Fruit fly (Drosophila melanogaster) whole organism, embryonic: ENCODE results near the gene CG5612.
A peak's percentile ranks its signal among the peaks of the same experiment; 100 is the strongest.

Experiments
- Bgb ChIP-seq: fragments of 200-800 bp; sonication (Bioruptor generic); IDR thresholded peaks from 2 replicates; pipeline ENCODE4 v1.3.6; 2022; ENCODE audit warnings: missing biosample characterization, missing genetic modification characterization; ENCODE audit not compliant: partially characterized antibody
- CG10147 ChIP-seq: fragments of 200-800 bp; sonication (Bioruptor generic); optimal IDR thresholded peaks from 2 replicates; lab custom pipeline; 2019; ENCODE audit warnings: missing biosample characterization, mild to moderate bottlenecking, missing genetic modification characterization, moderate library complexity
- CG11456 ChIP-seq: fragments of 200-800 bp; sonication (Bioruptor generic); IDR thresholded peaks from 3 replicates; pipeline ENCODE4 v1.3.6; 2022; ENCODE audit warnings: missing biosample characterization, missing genetic modification characterization
- CG13424 ChIP-seq: fragments of 200-800 bp; sonication (Bioruptor generic); optimal IDR thresholded peaks from 2 replicates; lab custom pipeline; 2019; ENCODE audit warnings: missing biosample characterization, mild to moderate bottlenecking, missing genetic modification characterization, moderate library complexity
- CG13775 ChIP-seq: fragments of 200-800 bp; sonication (Bioruptor generic); optimal IDR thresholded peaks from 3 replicates; lab custom pipeline; 2017; ENCODE audit warnings: missing biosample characterization, mild to moderate bottlenecking, missing genetic modification characterization
- CG14014 ChIP-seq: fragments of 200-800 bp; sonication (Bioruptor generic); IDR thresholded peaks from 2 replicates; pipeline ENCODE4 v1.3.6; 2022; ENCODE audit warnings: missing biosample characterization, missing genetic modification characterization
- CG14667 ChIP-seq: fragments of 200-800 bp; sonication (Bioruptor generic); IDR thresholded peaks from 2 replicates; pipeline ENCODE4 v1.3.6; 2022; ENCODE audit warnings: missing biosample characterization, missing genetic modification characterization
- CG15073 ChIP-seq: fragments of 200-800 bp; sonication (Bioruptor generic); optimal IDR thresholded peaks from 2 replicates; lab custom pipeline; 2016; ENCODE audit warnings: missing biosample characterization, missing genetic modification characterization
- CG15269 ChIP-seq: fragments of 200-800 bp; sonication (Bioruptor generic); optimal IDR thresholded peaks from 2 replicates; lab custom pipeline; 2018; ENCODE audit warnings: missing biosample characterization, mild to moderate bottlenecking, missing genetic modification characterization, moderate library complexity
- CG15601 ChIP-seq: fragments of 200-800 bp; sonication (Bioruptor generic); optimal IDR thresholded peaks from 3 replicates; lab custom pipeline; 2019; ENCODE audit warnings: missing biosample characterization, mild to moderate bottlenecking, missing genetic modification characterization, moderate library complexity
- CG17328 ChIP-seq: fragments of 200-800 bp; sonication (Bioruptor generic); IDR thresholded peaks from 2 replicates; pipeline ENCODE4 v1.3.6; 2022; ENCODE audit warnings: missing biosample characterization, missing genetic modification characterization
- CG17359 ChIP-seq: fragments of 200-800 bp; sonication (Bioruptor generic); optimal IDR thresholded peaks from 3 replicates; lab custom pipeline; 2018; ENCODE audit warnings: missing biosample characterization, mild to moderate bottlenecking, missing genetic modification characterization, moderate library complexity
- CG17802 ChIP-seq: fragments of 200-800 bp; sonication (Bioruptor generic); optimal IDR thresholded peaks from 2 replicates; lab custom pipeline; 2018; ENCODE audit warnings: missing biosample characterization, mild to moderate bottlenecking, missing genetic modification characterization, moderate library complexity
- CG17912 ChIP-seq: fragments of 200-800 bp; sonication (Bioruptor generic); optimal IDR thresholded peaks from 2 replicates; lab custom pipeline; 2018; ENCODE audit warnings: missing biosample characterization, mild to moderate bottlenecking, missing genetic modification characterization
- CG18262 ChIP-seq: fragments of 200-800 bp; optimal IDR thresholded peaks from 3 replicates; lab custom pipeline; 2019; ENCODE audit warnings: missing biosample characterization, mild to moderate bottlenecking, missing genetic modification characterization, moderate library complexity
- CG18599 ChIP-seq: fragments of 200-800 bp; sonication (Bioruptor generic); optimal IDR thresholded peaks from 3 replicates; lab custom pipeline; 2017; ENCODE audit warnings: missing biosample characterization, missing genetic modification characterization, mild to moderate bottlenecking, moderate library complexity, missing genetic modification reagents
- CG2678 ChIP-seq: fragments of 200-800 bp; sonication (Bioruptor generic); optimal IDR thresholded peaks from 3 replicates; lab custom pipeline; 2019; ENCODE audit warnings: missing biosample characterization, mild to moderate bottlenecking, missing genetic modification characterization, moderate library complexity
- CG2712 ChIP-seq: fragments of 200-800 bp; optimal IDR thresholded peaks from 3 replicates; lab custom pipeline; 2019; ENCODE audit warnings: missing biosample characterization, mild to moderate bottlenecking, missing genetic modification characterization, moderate library complexity
- CG3407 ChIP-seq: fragments of 200-800 bp; sonication (Bioruptor generic); optimal IDR thresholded peaks from 2 replicates; lab custom pipeline; 2018; ENCODE audit warnings: missing biosample characterization, mild to moderate bottlenecking, missing genetic modification characterization
- CG4707 ChIP-seq: fragments of 200-800 bp; sonication (Bioruptor generic); optimal IDR thresholded peaks from 2 replicates; lab custom pipeline; 2018; ENCODE audit warnings: missing biosample characterization, mild to moderate bottlenecking, missing genetic modification characterization, moderate library complexity
- CG5180 ChIP-seq: fragments of 200-800 bp; sonication (Bioruptor generic); optimal IDR thresholded peaks from 3 replicates; lab custom pipeline; 2017; ENCODE audit warnings: missing biosample characterization, missing genetic modification characterization, mild to moderate bottlenecking, moderate library complexity, missing genetic modification reagents
- CG6813 ChIP-seq: fragments of 200-800 bp; sonication (Bioruptor generic); optimal IDR thresholded peaks from 2 replicates; lab custom pipeline; 2017; ENCODE audit warnings: missing biosample characterization, missing genetic modification characterization, mild to moderate bottlenecking, moderate library complexity, missing genetic modification reagents
- CG7839 ChIP-seq: fragments of 200-800 bp; sonication (Bioruptor generic); optimal IDR thresholded peaks from 3 replicates; lab custom pipeline; 2018; ENCODE audit warnings: missing biosample characterization, mild to moderate bottlenecking, missing genetic modification characterization, moderate library complexity
- CG9437 ChIP-seq: fragments of 200-800 bp; sonication (Bioruptor generic); optimal IDR thresholded peaks from 2 replicates; lab custom pipeline; 2018; ENCODE audit warnings: missing biosample characterization, mild to moderate bottlenecking, missing genetic modification characterization
- Dbx ChIP-seq: fragments of 200-800 bp; sonication (Bioruptor generic); IDR thresholded peaks from 3 replicates; pipeline ENCODE4 v1.3.6; 2022; ENCODE audit warnings: missing biosample characterization, missing genetic modification characterization
- Gsc ChIP-seq: fragments of 200-800 bp; sonication (Bioruptor generic); IDR thresholded peaks from 2 replicates; pipeline ENCODE4 v1.3.6; 2022; ENCODE audit warnings: missing biosample characterization, missing genetic modification characterization
- HLH54F ChIP-seq: fragments of 200-800 bp; sonication (Bioruptor generic); optimal IDR thresholded peaks from 3 replicates; lab custom pipeline; 2016; ENCODE audit warnings: missing biosample characterization, missing genetic modification characterization
- Hand ChIP-seq: fragments of 200-800 bp; sonication (Bioruptor generic); optimal IDR thresholded peaks from 2 replicates; lab custom pipeline; 2017; ENCODE audit warnings: mild to moderate bottlenecking, missing biosample characterization, missing genetic modification reagents, missing genetic modification characterization
- HmgD ChIP-seq: fragments of 200-800 bp; sonication (Bioruptor generic); optimal IDR thresholded peaks from 3 replicates; lab custom pipeline; 2016; ENCODE audit warnings: missing biosample characterization, missing genetic modification characterization
- Sox102F ChIP-seq: fragments of 200-800 bp; sonication (Bioruptor generic); optimal IDR thresholded peaks from 2 replicates; lab custom pipeline; 2018; ENCODE audit warnings: missing biosample characterization, mild to moderate bottlenecking, missing genetic modification characterization, moderate library complexity
- YL-1 ChIP-seq: fragments of 200-800 bp; sonication (Bioruptor generic); optimal IDR thresholded peaks from 3 replicates; lab custom pipeline; 2017; ENCODE audit warnings: missing biosample characterization, mild to moderate bottlenecking, missing genetic modification characterization
- cwo ChIP-seq: fragments of 200-800 bp; sonication (Bioruptor generic); optimal IDR thresholded peaks from 3 replicates; lab custom pipeline; 2017; ENCODE audit warnings: missing biosample characterization, missing genetic modification characterization, mild to moderate bottlenecking, moderate library complexity, missing genetic modification reagents
- dan ChIP-seq: fragments of 200-800 bp; sonication (Bioruptor generic); IDR thresholded peaks from 2 replicates; pipeline ENCODE4 v1.3.6; 2022; ENCODE audit warnings: missing biosample characterization, missing genetic modification characterization
- dysf ChIP-seq: fragments of 200-800 bp; sonication (Bioruptor generic); IDR thresholded peaks from 3 replicates; pipeline ENCODE4 v1.3.6; 2022; ENCODE audit warnings: missing biosample characterization, missing genetic modification characterization
- ewg ChIP-seq: fragments of 200-800 bp; sonication (Bioruptor generic); optimal IDR thresholded peaks from 3 replicates; lab custom pipeline; 2017; ENCODE audit warnings: mild to moderate bottlenecking, missing biosample characterization, missing genetic modification reagents, missing genetic modification characterization
- fd3F ChIP-seq: fragments of 200-800 bp; sonication (Bioruptor generic); optimal IDR thresholded peaks from 2 replicates; lab custom pipeline; 2018; ENCODE audit warnings: missing biosample characterization, mild to moderate bottlenecking, missing genetic modification characterization, moderate library complexity
- fd96Cb ChIP-seq: fragments of 200-800 bp; sonication (Bioruptor generic); optimal IDR thresholded peaks from 2 replicates; lab custom pipeline; 2018; ENCODE audit warnings: missing biosample characterization, mild to moderate bottlenecking, missing genetic modification characterization, moderate library complexity
- fru ChIP-seq: fragments of >200 bp; optimal IDR thresholded peaks from 2 replicates; lab custom pipeline; 2017
- kni ChIP-seq: fragments of 200-800 bp; sonication (Bioruptor generic); optimal IDR thresholded peaks from 3 replicates; lab custom pipeline; 2017; ENCODE audit warnings: mild to moderate bottlenecking, missing biosample characterization, missing genetic modification reagents, missing genetic modification characterization
- lab ChIP-seq: fragments of 200-800 bp; sonication (Bioruptor generic); optimal IDR thresholded peaks from 3 replicates; lab custom pipeline; 2017; ENCODE audit warnings: missing biosample characterization, missing genetic modification characterization, mild to moderate bottlenecking, moderate library complexity, missing genetic modification reagents
- maf-S ChIP-seq: fragments of 200-800 bp; sonication (Bioruptor generic); optimal IDR thresholded peaks from 2 replicates; lab custom pipeline; 2016; ENCODE audit warnings: missing biosample characterization, missing genetic modification characterization
- p53 ChIP-seq: fragments of 200-800 bp; sonication (Bioruptor generic); optimal IDR thresholded peaks from 2 replicates; lab custom pipeline; 2016; ENCODE audit warnings: missing biosample characterization, missing genetic modification characterization
- sna ChIP-seq: fragments of 200-800 bp; sonication (Bioruptor generic); IDR thresholded peaks from 2 replicates; pipeline ENCODE4 v1.3.6; 2022; ENCODE audit warnings: missing biosample characterization, missing genetic modification characterization; ENCODE audit not compliant: partially characterized antibody
- sob ChIP-seq: fragments of 200-800 bp; sonication (Bioruptor generic); IDR thresholded peaks from 2 replicates; pipeline ENCODE4 v1.3.6; 2022; ENCODE audit warnings: missing biosample characterization, missing genetic modification characterization
- sqz ChIP-seq: fragments of 200-800 bp; sonication (Bioruptor generic); optimal IDR thresholded peaks from 3 replicates; lab custom pipeline; 2018; ENCODE audit warnings: missing biosample characterization, mild to moderate bottlenecking, missing genetic modification characterization
- stc ChIP-seq: fragments of 200-800 bp; sonication (Bioruptor generic); IDR thresholded peaks from 2 replicates; pipeline ENCODE4 v1.3.6; 2022; ENCODE audit warnings: missing biosample characterization, missing genetic modification characterization
- tap ChIP-seq: fragments of 200-800 bp; optimal IDR thresholded peaks from 3 replicates; lab custom pipeline; 2019; ENCODE audit warnings: missing biosample characterization, mild to moderate bottlenecking, missing genetic modification characterization, moderate library complexity
- trem ChIP-seq: fragments of 200-800 bp; optimal IDR thresholded peaks from 3 replicates; lab custom pipeline; 2019; ENCODE audit warnings: missing biosample characterization, mild to moderate bottlenecking, missing genetic modification characterization, moderate library complexity
- wor ChIP-seq: fragments of 200-800 bp; sonication (Bioruptor generic); IDR thresholded peaks from 2 replicates; pipeline ENCODE4 v1.3.6; 2022; ENCODE audit warnings: missing biosample characterization, missing genetic modification characterization
- zen ChIP-seq: fragments of 200-800 bp; sonication (Bioruptor generic); optimal IDR thresholded peaks from 3 replicates; lab custom pipeline; 2018; ENCODE audit warnings: missing biosample characterization, mild to moderate bottlenecking, missing genetic modification characterization, moderate library complexity

Gene CG5612

DNA sequence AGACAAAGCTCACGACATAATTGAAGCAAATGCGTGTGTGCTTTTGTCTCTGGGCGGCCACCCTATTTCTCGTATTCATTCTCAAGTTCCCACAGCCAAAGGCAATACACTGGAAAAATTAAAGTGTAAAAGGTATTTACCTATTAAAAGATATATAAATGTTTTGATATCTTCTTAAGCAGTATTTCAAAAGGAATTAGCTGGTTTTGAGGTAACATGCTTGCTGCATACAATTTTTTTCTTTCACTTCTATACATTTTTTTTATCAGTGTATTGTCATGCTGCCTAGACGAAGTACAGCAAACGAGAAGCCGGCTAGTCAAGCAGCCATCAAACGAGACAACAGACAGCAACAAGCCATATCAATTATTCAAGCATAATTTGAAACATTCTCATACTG is 12.0 kb downstream of the CG5612 start (continued):
- TF ChIP-seq Sox102F (peak; percentile 11), CG14014 (GFP tag; lab: Robert Waterston, UW) (0 out of 2 replicates have a peak, but pooled peaks have one; percentile 31), sob (GFP tag; lab: Robert Waterston, UW) (no peak), CG5180 (GFP tag; lab: Kevin White, UChicago) (no peak), sna (GFP tag; lab: Robert Waterston, UW) (no peak), CG17359 (tag; lab: Kevin White, UChicago) (peak; percentile 51), HmgD (GFP tag; lab: Kevin White, UChicago) (no peak), cwo (GFP tag; lab: Kevin White, UChicago) (peak; percentile 42), Bgb (GFP tag; lab: Robert Waterston, UW) (no peak), HLH54F (GFP tag; lab: Kevin White, UChicago) (no peak), tap (peak; percentile 30), CG7839 (tag; lab: Kevin White, UChicago) (peak; percentile 5), CG2678 (tag; lab: Kevin White, UChicago) (peak; percentile 41), wor (GFP tag; lab: Robert Waterston, UW) (no peak), CG13775 (GFP tag; lab: Kevin White, UChicago) (no peak), CG15073 (GFP tag; lab: Kevin White, UChicago) (no peak), dysf (GFP tag; lab: Robert Waterston, UW) (peak; percentile 49; the same call in 2 of the 3 replicates), stc (GFP tag; lab: Robert Waterston, UW) (no peak), lab (GFP tag; lab: Kevin White, UChicago) (peak; percentile 66), maf-S (no peak), Dbx (GFP tag; lab: Robert Waterston, UW) (0 out of 3 replicates have a peak, but pooled peaks have one; percentile 24), zen (tag; lab: Kevin White, UChicago) (peak; percentile 1), p53 (GFP tag; lab: Kevin White, UChicago) (no peak), Gsc (no peak), fru (no peak), Hand (GFP tag; lab: Kevin White, UChicago) (no peak), kni (GFP tag; lab: Kevin White, UChicago) (no peak), CG17802 (tag; lab: Kevin White, UChicago) (no peak), CG15601 (tag; lab: Kevin White, UChicago) (no peak), CG11456 (GFP tag; lab: Robert Waterston, UW) (no peak), CG4707 (GFP tag; lab: Kevin White, UChicago) (no peak), CG6813 (GFP tag; lab: Kevin White, UChicago) (peak; percentile 21), CG17328 (GFP tag; lab: Robert Waterston, UW) (no peak), CG9437 (GFP tag; lab: Kevin White, UChicago) (no peak), trem (tag; lab: Kevin White, UChicago) (no peak), CG18262 (tag; lab: Kevin White, UChicago) (peak; percentile 8), fd3F (GFP tag; lab: Kevin White, UChicago) (no peak), CG14667 (GFP tag; lab: Robert Waterston, UW) (no peak), CG18599 (GFP tag; lab: Kevin White, UChicago) (peak; percentile 76), CG13424 (tag; lab: Kevin White, UChicago) (no peak), CG2712 (no peak), CG3407 (GFP tag; lab: Kevin White, UChicago) (no peak), CG10147 (GFP tag; lab: Kevin White, UChicago) (peak; percentile 21), fd96Cb (tag; lab: Kevin White, UChicago) (peak; percentile 4), ewg (GFP tag; lab: Kevin White, UChicago) (no peak), YL-1 (no peak), CG17912 (GFP tag; lab: Kevin White, UChicago) (no peak), CG15269 (peak; percentile 19), dan (no peak), sqz (GFP tag; lab: Kevin White, UChicago) (no peak)
